Fruit fly (Drosophila melanogaster) whole organism, embryonic: ENCODE measurements around the gene Appl.

Experiments
- Aef1 ChIP-seq: fragments of 200-800 bp; sonication (Bioruptor generic); IDR thresholded peaks from 3 replicates; pipeline ENCODE4 v1.3.6; 2022; ENCODE audit warnings: missing biosample characterization, missing genetic modification characterization
- Bgb ChIP-seq: fragments of 200-800 bp; sonication (Bioruptor generic); IDR thresholded peaks from 2 replicates; pipeline ENCODE4 v1.3.6; 2022; ENCODE audit warnings: missing biosample characterization, missing genetic modification characterization; ENCODE audit not compliant: partially characterized antibody
- CG11247 ChIP-seq: fragments of 200-800 bp; sonication (Bioruptor generic); IDR thresholded peaks from 2 replicates; pipeline ENCODE4 v1.3.6; 2022; ENCODE audit warnings: missing biosample characterization, missing genetic modification characterization
- CG11723 ChIP-seq: fragments of 200-800 bp; sonication (Bioruptor generic); optimal IDR thresholded peaks from 2 replicates; lab custom pipeline; 2017; ENCODE audit warnings: missing biosample characterization, mild to moderate bottlenecking, missing genetic modification characterization
- CG12659 ChIP-seq: fragments of 200-800 bp; sonication (Bioruptor generic); optimal IDR thresholded peaks from 3 replicates; lab custom pipeline; 2017; ENCODE audit warnings: mild to moderate bottlenecking, missing biosample characterization, missing genetic modification reagents, missing genetic modification characterization
- CG14860 ChIP-seq: fragments of 200-800 bp; sonication (Bioruptor generic); IDR thresholded peaks from 3 replicates; pipeline ENCODE4 v1.3.6; 2022; ENCODE audit warnings: missing biosample characterization, missing genetic modification characterization; ENCODE audit not compliant: partially characterized antibody
- CG15514 ChIP-seq: fragments of 200-800 bp; sonication (Bioruptor generic); optimal IDR thresholded peaks from 3 replicates; lab custom pipeline; 2017; ENCODE audit warnings: missing biosample characterization, missing genetic modification characterization, mild to moderate bottlenecking, moderate library complexity, missing genetic modification reagents
- CG16863 ChIP-seq: fragments of 200-800 bp; sonication (Bioruptor generic); optimal IDR thresholded peaks from 3 replicates; lab custom pipeline; 2016; ENCODE audit warnings: missing biosample characterization, missing genetic modification characterization
- CG17829 ChIP-seq: fragments of 200-800 bp; optimal IDR thresholded peaks from 2 replicates; lab custom pipeline; 2019; ENCODE audit warnings: missing biosample characterization, mild to moderate bottlenecking, missing genetic modification characterization, moderate library complexity
- CG2116 ChIP-seq: fragments of 200-800 bp; sonication (Bioruptor generic); optimal IDR thresholded peaks from 3 replicates; lab custom pipeline; 2018; ENCODE audit warnings: missing biosample characterization, mild to moderate bottlenecking, missing genetic modification characterization
- CG2120 ChIP-seq: fragments of 200-800 bp; sonication (Bioruptor generic); optimal IDR thresholded peaks from 3 replicates; lab custom pipeline; 2016; ENCODE audit warnings: missing biosample characterization, missing genetic modification characterization
- CG2202 ChIP-seq: fragments of 200-800 bp; sonication (Bioruptor generic); optimal IDR thresholded peaks from 2 replicates; lab custom pipeline; 2018; ENCODE audit warnings: missing biosample characterization, mild to moderate bottlenecking, missing genetic modification characterization
- CG30020 ChIP-seq: fragments of 200-800 bp; optimal IDR thresholded peaks from 2 replicates; lab custom pipeline; 2019; ENCODE audit warnings: missing biosample characterization, mild to moderate bottlenecking, missing genetic modification characterization, moderate library complexity
- CG30431 ChIP-seq: fragments of 200-800 bp; sonication (Bioruptor generic); optimal IDR thresholded peaks from 2 replicates; lab custom pipeline; 2017; ENCODE audit warnings: missing biosample characterization, missing genetic modification characterization
- CG31224 ChIP-seq: fragments of 200-800 bp; sonication (Bioruptor generic); IDR thresholded peaks from 2 replicates; pipeline ENCODE4 v1.3.6; 2022; ENCODE audit warnings: missing biosample characterization, missing genetic modification characterization
- CG31441 ChIP-seq: fragments of 200-800 bp; sonication (Bioruptor generic); IDR thresholded peaks from 2 replicates; pipeline ENCODE4 v1.3.6; 2022; ENCODE audit warnings: missing biosample characterization, missing genetic modification characterization
- CG42726 ChIP-seq: fragments of 200-800 bp; sonication (Bioruptor generic); IDR thresholded peaks from 2 replicates; pipeline ENCODE4 v1.3.6; 2022; ENCODE audit warnings: missing biosample characterization, missing genetic modification characterization; ENCODE audit not compliant: partially characterized antibody
- CG4282 ChIP-seq: fragments of 200-800 bp; sonication (Bioruptor generic); optimal IDR thresholded peaks from 2 replicates; lab custom pipeline; 2016; ENCODE audit warnings: missing biosample characterization, missing genetic modification characterization
- CG4360 ChIP-seq: fragments of 200-800 bp; sonication (Bioruptor generic); IDR thresholded peaks from 2 replicates; pipeline ENCODE4 v1.3.6; 2022; ENCODE audit warnings: missing biosample characterization, missing genetic modification characterization
- CG4424 ChIP-seq: fragments of 200-800 bp; sonication (Bioruptor generic); optimal IDR thresholded peaks from 3 replicates; lab custom pipeline; 2016; ENCODE audit warnings: missing biosample characterization, missing genetic modification characterization
- CG4820 ChIP-seq: fragments of 200-800 bp; sonication (Bioruptor generic); optimal IDR thresholded peaks from 3 replicates; lab custom pipeline; 2016; ENCODE audit warnings: missing biosample characterization, missing genetic modification characterization
- CG4854 ChIP-seq: fragments of 200-800 bp; sonication (Bioruptor generic); optimal IDR thresholded peaks from 2 replicates; lab custom pipeline; 2016; ENCODE audit warnings: missing biosample characterization, missing genetic modification characterization, inconsistent platforms
- CG8478 ChIP-seq: fragments of >200 bp; optimal IDR thresholded peaks from 2 replicates; lab custom pipeline; 2018
- D19A ChIP-seq: fragments of 200-800 bp; optimal IDR thresholded peaks from 3 replicates; lab custom pipeline; 2019; ENCODE audit warnings: missing biosample characterization, mild to moderate bottlenecking, missing genetic modification characterization, moderate library complexity
- D19B ChIP-seq: fragments of 200-800 bp; sonication (Bioruptor generic); optimal IDR thresholded peaks from 2 replicates; lab custom pipeline; 2017; ENCODE audit warnings: missing biosample characterization, mild to moderate bottlenecking, missing genetic modification characterization
- Dek ChIP-seq: fragments of 200-800 bp; sonication (Bioruptor generic); optimal IDR thresholded peaks from 3 replicates; lab custom pipeline; 2019; ENCODE audit warnings: missing biosample characterization, mild to moderate bottlenecking, missing genetic modification characterization, moderate library complexity
- Dll ChIP-seq: fragments of 200-800 bp; sonication (Bioruptor generic); IDR thresholded peaks from 4 replicates; pipeline ENCODE4 v1.3.6; 2022; ENCODE audit warnings: missing biosample characterization, missing genetic modification characterization; ENCODE audit not compliant: partially characterized antibody
- Ets97D ChIP-seq: fragments of 200-800 bp; sonication (Bioruptor generic); optimal IDR thresholded peaks from 3 replicates; lab custom pipeline; 2016; ENCODE audit warnings: missing biosample characterization, missing genetic modification characterization
- GATAe ChIP-seq: fragments of 200-800 bp; sonication (Bioruptor generic); conservative IDR thresholded peaks from 2 replicates; pipeline ENCODE4 v1.3.6; 2022; ENCODE audit warnings: missing biosample characterization, missing genetic modification characterization
- Hand ChIP-seq: fragments of 200-800 bp; sonication (Bioruptor generic); optimal IDR thresholded peaks from 2 replicates; lab custom pipeline; 2017; ENCODE audit warnings: mild to moderate bottlenecking, missing biosample characterization, missing genetic modification reagents, missing genetic modification characterization
- Hsf ChIP-seq: fragments of 200-800 bp; sonication (Bioruptor generic); optimal IDR thresholded peaks from 3 replicates; lab custom pipeline; 2016; ENCODE audit warnings: missing biosample characterization, missing genetic modification characterization
- MTF-1 ChIP-seq: fragments of 200-800 bp; sonication (Bioruptor generic); optimal IDR thresholded peaks from 2 replicates; lab custom pipeline; 2018; ENCODE audit warnings: missing biosample characterization, mild to moderate bottlenecking, missing genetic modification characterization, borderline replicate concordance
- Neu2 ChIP-seq: fragments of 200-800 bp; sonication (Bioruptor generic); optimal IDR thresholded peaks from 3 replicates; lab custom pipeline; 2016; ENCODE audit warnings: missing biosample characterization, missing genetic modification characterization, borderline replicate concordance
- Sin3A ChIP-seq: fragments of >200 bp; optimal IDR thresholded peaks from 2 replicates; lab custom pipeline; 2018
- Sry-δ ChIP-seq: fragments of 200-800 bp; sonication (Bioruptor generic); optimal IDR thresholded peaks from 2 replicates; lab custom pipeline; 2016; ENCODE audit warnings: missing biosample characterization, missing genetic modification characterization
- dm ChIP-seq: fragments of 200-800 bp; sonication (Bioruptor generic); optimal IDR thresholded peaks from 3 replicates; lab custom pipeline; 2016; ENCODE audit warnings: missing biosample characterization, missing genetic modification characterization
- fd102C ChIP-seq: fragments of 200-800 bp; sonication (Bioruptor generic); optimal IDR thresholded peaks from 2 replicates; lab custom pipeline; 2018; ENCODE audit warnings: missing biosample characterization, mild to moderate bottlenecking, missing genetic modification characterization, moderate library complexity
- gro ChIP-seq: fragments of 200-800 bp; sonication (Bioruptor generic); optimal IDR thresholded peaks from 2 replicates; lab custom pipeline; 2016; ENCODE audit warnings: missing biosample characterization, missing genetic modification characterization
- her ChIP-seq: fragments of 200-800 bp; sonication (Bioruptor generic); optimal IDR thresholded peaks from 2 replicates; lab custom pipeline; 2016; ENCODE audit warnings: missing biosample characterization, missing genetic modification characterization
- lbe ChIP-seq: fragments of 200-800 bp; sonication (Bioruptor generic); optimal IDR thresholded peaks from 2 replicates; lab custom pipeline; 2016; ENCODE audit warnings: missing biosample characterization, mild to moderate bottlenecking, missing genetic modification characterization
- onecut ChIP-seq: fragments of 200-800 bp; sonication (Bioruptor generic); IDR thresholded peaks from 2 replicates; pipeline ENCODE4 v1.3.6; 2022; ENCODE audit warnings: missing biosample characterization, missing genetic modification characterization
- pzg ChIP-seq: fragments of 200-800 bp; sonication (Bioruptor generic); optimal IDR thresholded peaks from 3 replicates; lab custom pipeline; 2018; ENCODE audit warnings: missing biosample characterization, mild to moderate bottlenecking, missing genetic modification characterization, moderate library complexity
- row ChIP-seq: fragments of 200-800 bp; sonication (Bioruptor generic); IDR thresholded peaks from 3 replicates; pipeline ENCODE4 v1.3.6; 2022; ENCODE audit warnings: missing biosample characterization, missing genetic modification characterization
- scrt ChIP-seq: fragments of 200-800 bp; sonication (Bioruptor generic); optimal IDR thresholded peaks from 2 replicates; lab custom pipeline; 2018; ENCODE audit warnings: missing biosample characterization, mild to moderate bottlenecking, missing genetic modification characterization, moderate library complexity
- so ChIP-seq: fragments of 200-800 bp; sonication (Bioruptor generic); IDR thresholded peaks from 3 replicates; pipeline ENCODE4 v1.3.6; 2022; ENCODE audit warnings: missing biosample characterization, missing genetic modification characterization
- sqz ChIP-seq: fragments of 200-800 bp; sonication (Bioruptor generic); optimal IDR thresholded peaks from 3 replicates; lab custom pipeline; 2018; ENCODE audit warnings: missing biosample characterization, mild to moderate bottlenecking, missing genetic modification characterization
- sr ChIP-seq: fragments of 200-800 bp; sonication (Bioruptor generic); IDR thresholded peaks from 3 replicates; pipeline ENCODE4 v1.3.6; 2022; ENCODE audit warnings: missing biosample characterization, missing genetic modification characterization
- tin ChIP-seq: fragments of 200-800 bp; sonication (Bioruptor generic); optimal IDR thresholded peaks from 3 replicates; lab custom pipeline; 2016; ENCODE audit warnings: missing biosample characterization, missing genetic modification characterization
- unc-4 ChIP-seq: fragments of 200-800 bp; sonication (Bioruptor generic); IDR thresholded peaks from 2 replicates; pipeline ENCODE4 v1.3.6; 2022; ENCODE audit warnings: missing biosample characterization, missing genetic modification characterization; ENCODE audit not compliant: partially characterized antibody
- unpg ChIP-seq: fragments of 200-800 bp; sonication (Bioruptor generic); optimal IDR thresholded peaks from 3 replicates; lab custom pipeline; 2018; ENCODE audit warnings: missing biosample characterization, mild to moderate bottlenecking, missing genetic modification characterization, moderate library complexity
- vnd ChIP-seq: fragments of 200-800 bp; sonication (Bioruptor generic); IDR thresholded peaks from 3 replicates; pipeline ENCODE4 v1.3.6; 2022; ENCODE audit warnings: missing biosample characterization, missing genetic modification characterization; ENCODE audit not compliant: partially characterized antibody
- wdn ChIP-seq: fragments of 200-800 bp; sonication (Bioruptor generic); IDR thresholded peaks from 2 replicates; pipeline ENCODE4 v1.3.6; 2022; ENCODE audit warnings: missing biosample characterization, missing genetic modification characterization

Gene Appl

dm6 chrX:617477-617795, 87.1 kb downstream of the Appl start (continued):
- TF ChIP-seq CG4424 (no peak), Sin3A (lab: Kevin White, UChicago) (peak; percentile 26), fd102C (no peak), CG11723 (GFP tag; lab: Kevin White, UChicago) (no peak), row (GFP tag; lab: Robert Waterston, UW) (0 out of 3 replicates have a peak, but pooled peaks have one; percentile 8), CG2116 (GFP tag; lab: Kevin White, UChicago) (peak; percentile 78), Bgb (GFP tag; lab: Robert Waterston, UW) (peak; percentile 82), CG30020 (tag; lab: Kevin White, UChicago) (no peak), Neu2 (no peak), dm (peak; percentile 23), unpg (GFP tag; lab: Kevin White, UChicago) (no peak), tin (GFP tag; lab: Kevin White, UChicago) (no peak), Sry-δ (GFP tag; lab: Kevin White, UChicago) (peak; percentile 77), Aef1 (GFP tag; lab: Robert Waterston, UW) (peak; percentile 35; the same call in 2 of the 3 replicates), so (GFP tag; lab: Robert Waterston, UW) (no peak), GATAe (no peak), CG15514 (GFP tag; lab: Kevin White, UChicago) (peak; percentile 89), CG12659 (GFP tag; lab: Kevin White, UChicago) (peak; percentile 16), CG16863 (no peak), CG42726 (GFP tag; lab: Robert Waterston, UW) (peak; percentile 85; the same call in 1 of the 2 replicates), MTF-1 (no peak), sr (GFP tag; lab: Robert Waterston, UW) (no peak), CG4360 (GFP tag; lab: Robert Waterston, UW) (peak; percentile 91), lbe (GFP tag; lab: Kevin White, UChicago) (peak; percentile 27), sqz (GFP tag; lab: Kevin White, UChicago) (no peak), Hsf (GFP tag; lab: Kevin White, UChicago) (peak; percentile 13), CG14860 (GFP tag; lab: Robert Waterston, UW) (peak; percentile 53; the same call in 2 of the 3 replicates), D19B (GFP tag; lab: Kevin White, UChicago) (no peak), vnd (GFP tag; lab: Robert Waterston, UW) (peak; percentile 91), her (peak; percentile 23), onecut (no peak), CG4820 (no peak), wdn (GFP tag; lab: Robert Waterston, UW) (no peak), Hand (GFP tag; lab: Kevin White, UChicago) (no peak), CG2202 (tag; lab: Kevin White, UChicago) (no peak), pzg (peak; percentile 66), CG30431 (no peak), CG31441 (no peak), CG8478 (lab: Kevin White, UChicago) (no peak), Ets97D (GFP tag; lab: Kevin White, UChicago) (peak; percentile 14), CG4854 (GFP tag; lab: Kevin White, UChicago) (no peak), unc-4 (GFP tag; lab: Robert Waterston, UW) (peak; percentile 77), Dll (GFP tag; lab: Robert Waterston, UW) (peak; percentile 76), CG31224 (GFP tag; lab: Robert Waterston, UW) (no peak), CG17829 (peak; percentile 16), Dek (tag; lab: Kevin White, UChicago) (no peak), D19A (tag; lab: Kevin White, UChicago) (no peak), CG2120 (peak; percentile 15), gro (GFP tag; lab: Kevin White, UChicago) (peak; percentile 35), scrt (GFP tag; lab: Kevin White, UChicago) (peak; percentile 30), CG4282 (no peak), CG11247 (GFP tag; lab: Robert Waterston, UW) (no peak)
